Worm (Caenorhabditis elegans) whole organism, L3 larva: ENCODE results near the gene T23E7.2.

Experiments
- R02D3.7 ChIP-seq: fragments of 150-350 bp; optimal IDR thresholded peaks from 2 replicates; lab custom pipeline; 2014; ENCODE audit warnings: missing biosample characterization, missing genetic modification characterization
- ZK546.5 ChIP-seq: sonication (generic microtip); optimal IDR thresholded peaks from 2 replicates; lab custom pipeline; 2017; ENCODE audit warnings: missing biosample characterization, missing genetic modification characterization
- ceh-28 ChIP-seq: fragments of 150-350 bp; optimal IDR thresholded peaks from 2 replicates; lab custom pipeline; 2014; ENCODE audit warnings: missing biosample characterization, missing genetic modification reagents, missing genetic modification characterization
- ceh-82 ChIP-seq: fragments of 150-350 bp; optimal IDR thresholded peaks from 2 replicates; lab custom pipeline; 2014; ENCODE audit warnings: missing biosample characterization, missing genetic modification characterization
- ceh-9 ChIP-seq: sonication (generic microtip); optimal IDR thresholded peaks from 2 replicates; lab custom pipeline; 2018; ENCODE audit warnings: missing biosample characterization, missing genetic modification characterization
- daf-12 ChIP-seq: fragments of 150-350 bp; optimal IDR thresholded peaks from 2 replicates; lab custom pipeline; 2014; ENCODE audit warnings: missing biosample characterization, missing genetic modification reagents, missing genetic modification characterization
- egl-5 ChIP-seq: fragments of 150-350 bp; optimal IDR thresholded peaks from 2 replicates; lab custom pipeline; 2017; ENCODE audit warnings: missing biosample characterization, missing genetic modification reagents, missing genetic modification characterization, inconsistent platforms
- elt-2 ChIP-seq: sonication (generic microtip); optimal IDR thresholded peaks from 2 replicates; lab custom pipeline; 2016; ENCODE audit warnings: missing genetic modification reagents, mild to moderate bottlenecking, missing genetic modification characterization, missing compliant biosample characterization
- elt-3 ChIP-seq, 3 experiments: fragments of 150-350 bp in 1 of 3; sonication (generic microtip) in 2 of 3; optimal IDR thresholded peaks; 2 replicates in 2 of 3; 4 replicates in 1 of 3; lab custom pipeline; 2014 to 2017; ENCODE audit warnings: missing biosample characterization in 3 of 3, missing genetic modification characterization in 3 of 3
- eor-1 ChIP-seq, 2 experiments: fragments of 150-350 bp; optimal IDR thresholded peaks; 2 replicates each; lab custom pipeline; 2014 to 2018; ENCODE audit warnings: missing biosample characterization in 2 of 2, missing genetic modification characterization in 2 of 2
- fkh-10 ChIP-seq: sonication (generic microtip); optimal IDR thresholded peaks from 2 replicates; lab custom pipeline; 2017; ENCODE audit warnings: missing biosample characterization, missing genetic modification reagents, missing genetic modification characterization
- fkh-2 ChIP-seq: fragments of 150-350 bp; optimal IDR thresholded peaks from 2 replicates; lab custom pipeline; 2014; ENCODE audit warnings: missing biosample characterization, missing genetic modification reagents, missing genetic modification characterization
- fos-1 ChIP-seq: fragments of 150-350 bp; optimal IDR thresholded peaks from 2 replicates; lab custom pipeline; 2014; ENCODE audit warnings: missing biosample characterization, missing genetic modification characterization
- hmg-11 ChIP-seq: sonication (generic microtip); optimal IDR thresholded peaks from 2 replicates; lab custom pipeline; 2016; ENCODE audit warnings: missing genetic modification characterization, missing compliant biosample characterization
- lin-39 ChIP-seq: fragments of 150-350 bp; optimal IDR thresholded peaks from 2 replicates; lab custom pipeline; 2018; ENCODE audit warnings: missing biosample characterization, missing genetic modification reagents, missing genetic modification characterization
- lsy-12 ChIP-seq: sonication (generic microtip); optimal IDR thresholded peaks from 2 replicates; lab custom pipeline; 2016; ENCODE audit warnings: mild to moderate bottlenecking, missing genetic modification characterization, missing compliant biosample characterization
- mdl-1 ChIP-seq: fragments of 150-350 bp; optimal IDR thresholded peaks from 2 replicates; lab custom pipeline; 2014; ENCODE audit warnings: missing biosample characterization, missing genetic modification characterization
- nhr-12 ChIP-seq: fragments of 150-350 bp; optimal IDR thresholded peaks from 2 replicates; lab custom pipeline; 2014; ENCODE audit warnings: missing biosample characterization, missing genetic modification characterization
- nhr-23 ChIP-seq: fragments of 150-350 bp; optimal IDR thresholded peaks from 2 replicates; lab custom pipeline; 2014; ENCODE audit warnings: missing biosample characterization, missing genetic modification reagents, missing genetic modification characterization
- nhr-237 ChIP-seq: fragments of 150-350 bp; optimal IDR thresholded peaks from 2 replicates; lab custom pipeline; 2014; ENCODE audit warnings: missing biosample characterization, missing genetic modification characterization
- nhr-25 ChIP-seq: sonication (generic microtip); optimal IDR thresholded peaks from 2 replicates; lab custom pipeline; 2017; ENCODE audit warnings: missing biosample characterization, missing genetic modification characterization
- nhr-28 ChIP-seq: fragments of 150-350 bp; optimal IDR thresholded peaks from 2 replicates; lab custom pipeline; 2014; ENCODE audit warnings: missing biosample characterization, missing genetic modification characterization
- nhr-43 ChIP-seq: sonication (generic microtip); optimal IDR thresholded peaks from 2 replicates; lab custom pipeline; 2016; ENCODE audit warnings: mild to moderate bottlenecking, missing genetic modification characterization, missing compliant biosample characterization; ENCODE audit not compliant: poor library complexity, severe bottlenecking
- nhr-76 ChIP-seq: fragments of 150-350 bp; sonication (generic microtip); optimal IDR thresholded peaks from 5 replicates; lab custom pipeline; 2014; ENCODE audit warnings: missing biosample characterization, missing genetic modification characterization
- pha-4 ChIP-seq: fragments of 150-350 bp; optimal IDR thresholded peaks from 2 replicates; lab custom pipeline; 2014; ENCODE audit warnings: missing biosample characterization, missing genetic modification reagents, missing genetic modification characterization
- pqm-1 ChIP-seq: fragments of 150-350 bp; optimal IDR thresholded peaks from 2 replicates; lab custom pipeline; 2017; ENCODE audit warnings: missing biosample characterization, missing genetic modification characterization, inconsistent platforms
- skn-1 ChIP-seq: fragments of 150-350 bp; optimal IDR thresholded peaks from 2 replicates; lab custom pipeline; 2014; ENCODE audit warnings: missing biosample characterization, missing genetic modification characterization
- snpc-4 ChIP-seq: fragments of 150-350 bp; optimal IDR thresholded peaks from 2 replicates; lab custom pipeline; 2014; ENCODE audit warnings: missing biosample characterization, missing genetic modification characterization
- unc-39 ChIP-seq: sonication (generic microtip); optimal IDR thresholded peaks from 4 replicates; lab custom pipeline; 2017; ENCODE audit warnings: missing biosample characterization, missing genetic modification characterization
- zag-1 ChIP-seq: fragments of 150-350 bp; optimal IDR thresholded peaks from 2 replicates; lab custom pipeline; 2014; ENCODE audit warnings: missing biosample characterization, missing genetic modification characterization
- ztf-11 ChIP-seq: fragments of 150-350 bp; optimal IDR thresholded peaks from 2 replicates; lab custom pipeline; 2014; ENCODE audit warnings: missing biosample characterization, missing genetic modification characterization
- ztf-4 ChIP-seq: fragments of 150-350 bp; optimal IDR thresholded peaks from 2 replicates; lab custom pipeline; 2014; ENCODE audit warnings: missing biosample characterization, missing genetic modification characterization

The T23E7.2 gene

DNA sequence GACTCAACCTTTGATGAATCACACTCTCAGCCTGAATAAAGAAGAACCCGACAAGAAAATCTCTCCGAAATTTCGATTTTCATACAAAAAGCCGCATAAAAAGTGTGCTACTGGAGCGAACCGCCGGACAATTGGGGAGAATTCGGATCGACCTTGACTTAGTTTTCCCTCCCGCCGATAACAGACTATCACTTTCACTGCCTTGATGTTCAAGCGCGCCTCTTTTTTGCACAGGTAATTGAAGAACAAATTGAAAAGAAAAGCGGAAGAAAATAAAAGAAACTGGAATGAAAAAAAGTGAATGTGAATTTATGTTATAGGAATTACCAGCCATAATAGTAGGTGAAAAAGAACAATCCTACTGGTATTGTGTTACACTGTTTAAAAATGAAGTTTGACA is 15.1 kb downstream of the T23E7.2 start:
- peak; percentile 82 for TF ChIP-seq nhr-23 (tag; lab: Kevin White, UChicago)
- no peak for TF ChIP-seq ztf-11 (tag; lab: Kevin White, UChicago)
- peak; percentile 10 for TF ChIP-seq nhr-25 (tag; lab: Kevin White, UChicago)

DNA sequence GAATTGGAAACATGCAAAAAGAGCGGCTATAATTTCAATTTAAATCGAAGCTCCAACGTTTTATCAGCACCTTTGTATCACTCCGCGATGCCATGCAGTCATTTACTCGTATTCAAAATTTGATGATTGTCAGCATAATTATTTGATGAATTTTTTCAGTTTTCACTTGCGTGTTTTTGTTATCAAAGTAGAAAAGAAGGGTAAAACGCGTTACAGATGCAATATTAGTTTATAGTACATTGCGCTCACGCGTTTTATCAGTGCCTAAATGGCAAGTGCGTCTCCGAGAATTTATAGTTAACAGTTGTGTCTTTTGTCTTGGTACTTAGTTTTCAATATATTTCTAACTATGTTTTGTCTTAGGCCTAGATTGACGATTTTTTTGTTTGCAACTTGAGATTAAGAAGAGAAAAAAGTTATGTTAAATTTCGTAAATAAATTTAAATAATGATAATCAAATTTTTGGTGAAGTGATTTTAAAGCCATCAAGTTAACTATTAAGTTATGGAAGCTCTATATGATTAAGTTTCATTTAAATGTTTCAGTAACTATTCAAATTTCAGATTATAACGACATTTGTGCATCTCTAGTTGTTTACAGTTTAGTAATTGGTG is 23.9 kb downstream of the T23E7.2 start, which contains the start of gene cgt-2:
TSS of gene cgt-2 (plus strand) at position 564 of the 614 bp plus-strand sequence.
- TF ChIP-seq lsy-12 (no peak), pqm-1 (tag; lab: Kevin White, UChicago) (peak; percentile 84), elt-2 (tag; lab: Kevin White, UChicago) (peak; percentile 82), skn-1 (tag; lab: Kevin White, UChicago) (peak; percentile 83), eor-1 (tag; optimal IDR thresholded peaks at IDR 0.05; lab: Kevin White, UChicago) (no peak), pha-4 (tag; lab: Kevin White, UChicago) (peak; percentile 4)

DNA sequence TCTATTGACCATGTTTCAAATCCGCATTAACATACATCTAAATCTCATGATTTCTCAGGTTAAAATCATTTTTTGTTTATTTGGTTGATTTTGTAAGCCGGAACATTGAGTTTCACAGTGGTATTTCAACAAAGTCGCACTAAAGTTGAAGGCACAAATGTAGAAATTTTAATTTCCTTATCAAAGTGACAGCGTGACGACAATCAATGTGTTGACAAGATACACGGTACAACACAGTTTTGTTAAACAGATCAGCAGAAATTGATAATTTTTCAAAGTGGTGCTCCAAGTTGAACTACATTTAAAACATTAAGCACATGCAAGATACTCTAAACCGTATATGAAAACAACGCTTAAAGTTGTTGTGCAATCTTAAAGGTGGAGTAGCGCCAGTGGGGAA is 31.8 kb downstream of the T23E7.2 start:
- TF ChIP-seq ZK546.5 (tag; lab: Kevin White, UChicago) (no peak), hmg-11 (tag; lab: Kevin White, UChicago) (no peak), ceh-82 (tag; lab: Kevin White, UChicago) (no peak), fkh-2 (tag; lab: Kevin White, UChicago) (no peak), pha-4 (tag; lab: Kevin White, UChicago) (peak; percentile 40), skn-1 (tag; lab: Kevin White, UChicago) (no peak), lin-39 (tag; lab: Kevin White, UChicago) (no peak), nhr-28 (tag; lab: Kevin White, UChicago) (no peak), snpc-4 (tag; lab: Kevin White, UChicago) (no peak), elt-2 (tag; lab: Kevin White, UChicago) (peak; percentile 72), zag-1 (tag; lab: Kevin White, UChicago) (no peak), pqm-1 (tag; lab: Kevin White, UChicago) (no peak), fos-1 (tag; lab: Kevin White, UChicago) (no peak), nhr-237 (no peak), daf-12 (no peak), nhr-76 (tag; lab: Kevin White, UChicago) (no peak), nhr-25 (tag; lab: Kevin White, UChicago) (no peak)

DNA sequence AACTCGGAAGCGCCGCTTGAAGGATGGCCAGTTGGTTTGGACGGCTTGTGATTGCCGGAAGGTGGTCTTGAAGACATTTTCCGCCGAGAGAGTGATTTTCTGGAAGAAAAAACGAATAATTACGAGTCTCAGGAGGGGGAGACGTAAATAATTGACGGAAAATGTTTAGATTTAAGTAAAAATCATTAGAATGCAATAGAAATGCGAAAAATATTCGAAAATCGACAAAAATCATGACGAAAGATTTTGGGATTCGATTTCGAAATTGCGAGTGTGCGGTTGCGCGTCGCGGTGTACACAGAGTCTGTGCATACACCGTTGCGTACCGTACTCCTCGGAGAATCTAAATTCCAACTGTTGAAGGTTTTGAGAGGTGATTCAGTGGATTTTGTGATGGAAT is 40.8 kb downstream of the T23E7.2 start, which contains the start of gene H11L12.1:
TSS of gene H11L12.1 (minus strand) at position 101 of the 400 bp plus-strand sequence.
- TF ChIP-seq nhr-43 (tag; lab: Kevin White, UChicago) (no peak), nhr-237 (no peak), pqm-1 (tag; lab: Kevin White, UChicago) (no peak), egl-5 (tag; lab: Kevin White, UChicago) (no peak), ztf-4 (no peak), mdl-1 (tag; lab: Kevin White, UChicago) (no peak), unc-39 (tag; lab: Kevin White, UChicago) (no peak), elt-3 (tag; optimal IDR thresholded peaks at IDR 0.05; lab: Kevin White, UChicago) (no peak), ceh-28 (tag; lab: Kevin White, UChicago) (no peak), R02D3.7 (tag; lab: Kevin White, UChicago) (no peak), lin-39 (tag; lab: Kevin White, UChicago) (no peak), fkh-10 (GFP tag; lab: Kevin White, UChicago) (no peak), skn-1 (tag; lab: Kevin White, UChicago) (no peak), hmg-11 (tag; lab: Kevin White, UChicago) (no peak), ceh-82 (tag; lab: Kevin White, UChicago) (no peak), fos-1 (tag; lab: Kevin White, UChicago) (no peak), ceh-9 (tag; lab: Kevin White, UChicago) (no peak), fkh-2 (tag; lab: Kevin White, UChicago) (no peak), nhr-12 (tag; lab: Kevin White, UChicago) (no peak), nhr-28 (tag; lab: Kevin White, UChicago) (no peak)
